In the genomic region with DNA sequence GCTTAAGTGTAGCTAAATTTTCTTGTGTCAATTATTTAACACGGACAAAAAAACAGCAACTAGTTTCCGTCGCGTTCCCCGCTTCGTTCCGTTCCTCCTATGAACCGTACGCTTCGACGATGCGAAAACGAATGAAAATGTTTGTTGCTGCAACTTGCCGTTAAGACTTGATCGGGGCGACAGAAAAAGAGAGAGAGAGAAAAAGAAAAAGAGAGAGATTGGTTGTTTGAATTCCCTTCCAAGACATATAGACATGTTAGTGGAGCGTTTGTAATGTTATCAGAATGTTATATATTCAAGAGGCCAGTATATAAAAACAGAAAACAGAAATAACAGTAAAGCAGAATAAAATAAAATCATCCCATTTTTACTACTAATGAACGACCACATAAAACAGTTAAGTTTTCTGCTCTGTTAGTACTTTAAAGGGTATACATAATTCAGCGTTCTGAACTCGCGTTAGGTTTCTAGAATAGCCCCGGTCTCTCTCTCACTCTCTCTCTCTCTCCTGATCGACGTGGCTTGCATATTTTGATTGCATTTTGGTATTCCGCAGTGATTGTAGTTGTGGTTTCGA, we compare ENCODE assay signal across 1 fruit fly cellular context.
TF ChIP-seq lines count a peak whose summit lies in the region.

A gene (minus strand): TSS at position 137 of the 577 bp plus-strand sequence.

TF ChIP-seq in whole organism, embryonic, 481 proteins besides CTCF, POLR2A, EP300 and RAD21 (continued from another document and continues in another):
- TF ChIP-seq CG33557 (GFP tag; optimal IDR thresholded peaks at IDR 0.05; lab: Kevin White, UChicago) (peak; percentile 92), CHES-1-like (GFP tag; optimal IDR thresholded peaks at IDR 0.05; lab: Kevin White, UChicago) (peak; percentile 94), gem (tag; optimal IDR thresholded peaks at IDR 0.05; lab: Kevin White, UChicago) (peak; percentile 96), Nf-YB (GFP tag; optimal IDR thresholded peaks at IDR 0.05; lab: Kevin White, UChicago) (peak; percentile 80), CG15696 (tag; optimal IDR thresholded peaks at IDR 0.05; lab: Kevin White, UChicago) (peak; percentile 90), vnd (GFP tag; IDR thresholded peaks at IDR 0.05; lab: Robert Waterston, UW; ENCODE audit: partially characterized antibody) (no peak), tio (GFP tag; optimal IDR thresholded peaks at IDR 0.05; lab: Kevin White, UChicago) (peak; percentile 76), Sry-δ (GFP tag; optimal IDR thresholded peaks at IDR 0.05; lab: Kevin White, UChicago) (peak; percentile 34), MESR4 (GFP tag; optimal IDR thresholded peaks at IDR 0.05; lab: Kevin White, UChicago) (peak; percentile 13), CG14050 (GFP tag; IDR thresholded peaks at IDR 0.05; lab: Robert Waterston, UW) (peak; percentile 83), Ets97D (GFP tag; optimal IDR thresholded peaks at IDR 0.05; lab: Kevin White, UChicago) (peak; percentile 72), YL-1 (GFP tag; optimal IDR thresholded peaks at IDR 0.05; lab: Kevin White, UChicago) (peak; percentile 77), CoRest (tag; optimal IDR thresholded peaks at IDR 0.05; lab: Kevin White, UChicago) (peak; percentile 94), CG11723 (GFP tag; optimal IDR thresholded peaks at IDR 0.05; lab: Kevin White, UChicago) (peak; percentile 83), CG7271 (tag; optimal IDR thresholded peaks at IDR 0.05; lab: Kevin White, UChicago) (peak; percentile 75), CG11456 (GFP tag; IDR thresholded peaks at IDR 0.05; lab: Robert Waterston, UW) (peak; percentile 80; the same call in 1 of the 3 replicates), Fer2 (tag; optimal IDR thresholded peaks at IDR 0.05; lab: Kevin White, UChicago) (peak; percentile 69), Chrac-16 (GFP tag; optimal IDR thresholded peaks at IDR 0.05; lab: Kevin White, UChicago) (peak; percentile 93), CG31365 (tag; optimal IDR thresholded peaks at IDR 0.05; lab: Kevin White, UChicago) (peak; percentile 82), Xrp1 (GFP tag; IDR thresholded peaks at IDR 0.05; lab: Robert Waterston, UW) (peak; percentile 96), CG8924 (tag; optimal IDR thresholded peaks at IDR 0.05; lab: Kevin White, UChicago) (peak; percentile 94), CG6654 (GFP tag; optimal IDR thresholded peaks at IDR 0.05; lab: Kevin White, UChicago) (peak; percentile 13), CG5245 (GFP tag; optimal IDR thresholded peaks at IDR 0.05; lab: Kevin White, UChicago) (peak; percentile 79), ara (GFP tag; IDR thresholded peaks at IDR 0.05; lab: Robert Waterston, UW) (peak; percentile 87), Ptx1 (GFP tag; IDR thresholded peaks at IDR 0.05; lab: Robert Waterston, UW) (peak; percentile 96), NFAT (GFP tag; IDR thresholded peaks at IDR 0.05; lab: Robert Waterston, UW) (peak; percentile 75; the same call in 1 of the 2 replicates), zen2 (GFP tag; IDR thresholded peaks at IDR 0.05; lab: Robert Waterston, UW; ENCODE audit: partially characterized antibody) (no peak), Dbx (GFP tag; IDR thresholded peaks at IDR 0.05; lab: Robert Waterston, UW) (peak; percentile 73), lov (optimal IDR thresholded peaks at IDR 0.05; lab: Kevin White, UChicago) (no peak), lov (GFP tag; IDR thresholded peaks at IDR 0.05; lab: Robert Waterston, UW) (peak; percentile 83), run (tag; optimal IDR thresholded peaks at IDR 0.05; lab: Kevin White, UChicago) (peak; percentile 92), ci (GFP tag; IDR thresholded peaks at IDR 0.05; lab: Robert Waterston, UW) (peak; percentile 90), pros (GFP tag; optimal IDR thresholded peaks at IDR 0.05; lab: Kevin White, UChicago) (peak; percentile 74), Trl (optimal IDR thresholded peaks at IDR 0.05; lab: Kevin White, UChicago) (peak; percentile 93 to 99), Trl (GFP tag; optimal IDR thresholded peaks at IDR 0.05; lab: Kevin White, UChicago) (peak; percentile 94), CG7357 (GFP tag; IDR thresholded peaks at IDR 0.05; lab: Robert Waterston, UW) (peak; percentile 81), CG13296 (GFP tag; optimal IDR thresholded peaks at IDR 0.05; lab: Kevin White, UChicago) (peak; percentile 94), abd-A (tag; optimal IDR thresholded peaks at IDR 0.05; lab: Kevin White, UChicago) (peak; percentile 68), Spps (tag; optimal IDR thresholded peaks at IDR 0.05; lab: Kevin White, UChicago) (peak; percentile 89), Gsc (GFP tag; IDR thresholded peaks at IDR 0.05; lab: Robert Waterston, UW) (no peak), tap (tag; optimal IDR thresholded peaks at IDR 0.05; lab: Kevin White, UChicago) (peak; percentile 90), CG9876 (GFP tag; optimal IDR thresholded peaks at IDR 0.05; lab: Kevin White, UChicago) (peak; percentile 81), hb (GFP tag; IDR thresholded peaks at IDR 0.05; lab: Robert Waterston, UW; ENCODE audit: partially characterized antibody) (no peak), Bgb (GFP tag; IDR thresholded peaks at IDR 0.05; lab: Robert Waterston, UW; ENCODE audit: partially characterized antibody) (peak; percentile 61; the same call in 1 of the 2 replicates), Xbp1 (GFP tag; optimal IDR thresholded peaks at IDR 0.05; lab: Kevin White, UChicago) (peak; percentile 92), aop (GFP tag; IDR thresholded peaks at IDR 0.05; lab: Robert Waterston, UW) (no peak), CG1233 (GFP tag; optimal IDR thresholded peaks at IDR 0.05; lab: Kevin White, UChicago) (peak; percentile 91), CG4328 (GFP tag; optimal IDR thresholded peaks at IDR 0.05; lab: Kevin White, UChicago) (peak; percentile 89), Med (GFP tag; lab: Kevin White, UChicago) (peak; percentile 97), CG16779 (GFP tag; IDR thresholded peaks at IDR 0.05; lab: Robert Waterston, UW) (0 out of 2 replicates have a peak, but pooled peaks have one; percentile 33), E2f2 (GFP tag; IDR thresholded peaks at IDR 0.05; lab: Robert Waterston, UW) (peak; percentile 77), sima (GFP tag; optimal IDR thresholded peaks at IDR 0.05; lab: Kevin White, UChicago) (peak; percentile 77), ind (GFP tag; optimal IDR thresholded peaks at IDR 0.05; lab: Kevin White, UChicago) (peak; percentile 88), CG11093 (GFP tag; IDR thresholded peaks at IDR 0.05; lab: Robert Waterston, UW) (peak; percentile 91), gsb-n (tag; optimal IDR thresholded peaks at IDR 0.05; lab: Kevin White, UChicago) (peak; percentile 94), hkb (optimal IDR thresholded peaks at IDR 0.05; lab: Kevin White, UChicago) (no peak), hkb (GFP tag; IDR thresholded peaks at IDR 0.05; lab: Robert Waterston, UW) (peak; percentile 94), CG32772 (GFP tag; IDR thresholded peaks at IDR 0.05; lab: Robert Waterston, UW) (peak; percentile 83), CG17829 (tag; optimal IDR thresholded peaks at IDR 0.05; lab: Kevin White, UChicago) (peak; percentile 94), Dad (GFP tag; optimal IDR thresholded peaks at IDR 0.05; lab: Kevin White, UChicago) (peak; percentile 84), CG9437 (GFP tag; optimal IDR thresholded peaks at IDR 0.05; lab: Kevin White, UChicago) (peak; percentile 86), CG8359 (GFP tag; optimal IDR thresholded peaks at IDR 0.05; lab: Kevin White, UChicago; ENCODE audit: borderline replicate concordance) (peak; percentile 68), CG8478 (optimal IDR thresholded peaks at IDR 0.05; lab: Kevin White, UChicago) (no peak), amos (GFP tag; IDR thresholded peaks at IDR 0.05; lab: Robert Waterston, UW; ENCODE audit: partially characterized antibody) (no peak; the same call in 1 of the 2 replicates), CG4617 (GFP tag; optimal IDR thresholded peaks at IDR 0.05; lab: Kevin White, UChicago; ENCODE audit: borderline replicate concordance) (peak; percentile 83), Deaf1 (tag; optimal IDR thresholded peaks at IDR 0.05; lab: Kevin White, UChicago) (peak; percentile 83), Doc3 (GFP tag; IDR thresholded peaks at IDR 0.05; lab: Robert Waterston, UW; ENCODE audit: partially characterized antibody) (no peak), Sox102F (GFP tag; optimal IDR thresholded peaks at IDR 0.05; lab: Kevin White, UChicago) (peak; percentile 92), CG17612 (GFP tag; IDR thresholded peaks at IDR 0.05; lab: Robert Waterston, UW) (peak; percentile 66), bbx (GFP tag; IDR thresholded peaks at IDR 0.05; lab: Robert Waterston, UW; ENCODE audit: partially characterized antibody) (peak; percentile 60; the same call in 1 of the 2 replicates), chn (GFP tag; optimal IDR thresholded peaks at IDR 0.05; lab: Kevin White, UChicago) (peak; percentile 83), Hey (tag; optimal IDR thresholded peaks at IDR 0.05; lab: Kevin White, UChicago) (peak; percentile 71), slou (GFP tag; optimal IDR thresholded peaks at IDR 0.05; lab: Kevin White, UChicago) (peak; percentile 80), CG10565 (GFP tag; optimal IDR thresholded peaks at IDR 0.05; lab: Kevin White, UChicago) (peak; percentile 64), maf-S (GFP tag; optimal IDR thresholded peaks at IDR 0.05; lab: Kevin White, UChicago) (peak; percentile 88), CG6765 (GFP tag; optimal IDR thresholded peaks at IDR 0.05; lab: Kevin White, UChicago) (peak; percentile 80), Abd-B (GFP tag; optimal IDR thresholded peaks at IDR 0.05; lab: Kevin White, UChicago) (peak; percentile 86), Camta (GFP tag; optimal IDR thresholded peaks at IDR 0.05; lab: Kevin White, UChicago) (peak; percentile 91), salm (tag; optimal IDR thresholded peaks at IDR 0.05; lab: Kevin White, UChicago) (peak; percentile 93), Dp (GFP tag; optimal IDR thresholded peaks at IDR 0.05; lab: Kevin White, UChicago) (peak; percentile 1), CG31441 (GFP tag; IDR thresholded peaks at IDR 0.05; lab: Robert Waterston, UW) (peak; percentile 90), Meics (GFP tag; optimal IDR thresholded peaks at IDR 0.05; lab: Kevin White, UChicago) (peak; percentile 89), CG32532 (GFP tag; IDR thresholded peaks at IDR 0.05; lab: Robert Waterston, UW) (peak; percentile 92), CG32767 (GFP tag; IDR thresholded peaks at IDR 0.05; lab: Robert Waterston, UW) (peak; percentile 90), Max (GFP tag; optimal IDR thresholded peaks at IDR 0.05; lab: Kevin White, UChicago) (peak; percentile 82), CG10431 (GFP tag; optimal IDR thresholded peaks at IDR 0.05; lab: Kevin White, UChicago) (peak; percentile 80), CG13287 (GFP tag; IDR thresholded peaks at IDR 0.05; lab: Robert Waterston, UW; ENCODE audit: partially characterized antibody) (peak; percentile 62; the same call in 1 of the 2 replicates), phol (tag; optimal IDR thresholded peaks at IDR 0.05; lab: Kevin White, UChicago) (peak; percentile 91), corto (GFP tag; optimal IDR thresholded peaks at IDR 0.05; lab: Kevin White, UChicago) (peak; percentile 86), sug (tag; optimal IDR thresholded peaks at IDR 0.05; lab: Kevin White, UChicago) (peak; percentile 89), CG17385 (GFP tag; optimal IDR thresholded peaks at IDR 0.05; lab: Kevin White, UChicago) (peak; percentile 90), Lpt (GFP tag; optimal IDR thresholded peaks at IDR 0.05; lab: Kevin White, UChicago) (no peak), rib (GFP tag; IDR thresholded peaks at IDR 0.05; lab: Robert Waterston, UW) (peak; percentile 88), CG15011 (GFP tag; optimal IDR thresholded peaks at IDR 0.05; lab: Kevin White, UChicago) (peak; percentile 83), PHDP (tag; optimal IDR thresholded peaks at IDR 0.05; lab: Kevin White, UChicago) (peak; percentile 95), CG11695 (GFP tag; IDR thresholded peaks at IDR 0.05; lab: Robert Waterston, UW) (peak; percentile 95), scrt (GFP tag; optimal IDR thresholded peaks at IDR 0.05; lab: Kevin White, UChicago) (peak; percentile 86), CG7928 (GFP tag; optimal IDR thresholded peaks at IDR 0.05; lab: Kevin White, UChicago) (peak; percentile 52), Oli (tag; optimal IDR thresholded peaks at IDR 0.05; lab: Kevin White, UChicago) (peak; percentile 94), CG13775 (GFP tag; optimal IDR thresholded peaks at IDR 0.05; lab: Kevin White, UChicago) (peak; percentile 93), vvl (GFP tag; IDR thresholded peaks at IDR 0.05; lab: Robert Waterston, UW) (peak; percentile 97), GATAe (GFP tag; conservative IDR thresholded peaks at IDR 0.05; lab: Robert Waterston, UW) (peak; percentile 75; the same call in 1 of the 2 replicates), HHEX (GFP tag; optimal IDR thresholded peaks at IDR 0.05; lab: Kevin White, UChicago) (peak; percentile 88), BEAF-32 (GFP tag; optimal IDR thresholded peaks at IDR 0.05; lab: Kevin White, UChicago) (no peak), CG10959 (GFP tag; IDR thresholded peaks at IDR 0.05; lab: Robert Waterston, UW) (no peak; the same call in 1 of the 2 replicates), B-H1 (GFP tag; IDR thresholded peaks at IDR 0.05; lab: Robert Waterston, UW) (peak; percentile 88; the same call in 2 of the 3 replicates), Elba2 (GFP tag; optimal IDR thresholded peaks at IDR 0.05; lab: Kevin White, UChicago) (no peak), CG13424 (tag; optimal IDR thresholded peaks at IDR 0.05; lab: Kevin White, UChicago) (peak; percentile 93), cad (GFP tag; optimal IDR thresholded peaks at IDR 0.05; lab: Kevin White, UChicago) (no peak), dmrt99B (tag; optimal IDR thresholded peaks at IDR 0.05; lab: Kevin White, UChicago) (peak; percentile 92), Atf3 (GFP tag; optimal IDR thresholded peaks at IDR 0.05; lab: Kevin White, UChicago) (peak; percentile 84), dati (GFP tag; IDR thresholded peaks at IDR 0.05; lab: Robert Waterston, UW) (peak; percentile 51; the same call in 1 of the 2 replicates), CG7745 (tag; optimal IDR thresholded peaks at IDR 0.05; lab: Kevin White, UChicago) (peak; percentile 61), trh (GFP tag; optimal IDR thresholded peaks at IDR 0.05; lab: Kevin White, UChicago) (peak; percentile 71), Asciz (GFP tag; optimal IDR thresholded peaks at IDR 0.05; lab: Kevin White, UChicago) (peak; percentile 91), her (GFP tag; optimal IDR thresholded peaks at IDR 0.05; lab: Kevin White, UChicago) (peak; percentile 92), knrl (GFP tag; IDR thresholded peaks at IDR 0.05; lab: Robert Waterston, UW; ENCODE audit: partially characterized antibody) (no peak; the same call in 2 of the 3 replicates), gce (GFP tag; IDR thresholded peaks at IDR 0.05; lab: Robert Waterston, UW) (0 out of 3 replicates have a peak, but pooled peaks have one; percentile 69), CG6854 (GFP tag; optimal IDR thresholded peaks at IDR 0.05; lab: Kevin White, UChicago) (peak; percentile 91), CG5953 (GFP tag; IDR thresholded peaks at IDR 0.05; lab: Robert Waterston, UW) (peak; percentile 68; the same call in 1 of the 2 replicates)
